Fruit fly (Drosophila melanogaster): ENCODE results near the gene CG33303.

Gene CG33303

DNA sequence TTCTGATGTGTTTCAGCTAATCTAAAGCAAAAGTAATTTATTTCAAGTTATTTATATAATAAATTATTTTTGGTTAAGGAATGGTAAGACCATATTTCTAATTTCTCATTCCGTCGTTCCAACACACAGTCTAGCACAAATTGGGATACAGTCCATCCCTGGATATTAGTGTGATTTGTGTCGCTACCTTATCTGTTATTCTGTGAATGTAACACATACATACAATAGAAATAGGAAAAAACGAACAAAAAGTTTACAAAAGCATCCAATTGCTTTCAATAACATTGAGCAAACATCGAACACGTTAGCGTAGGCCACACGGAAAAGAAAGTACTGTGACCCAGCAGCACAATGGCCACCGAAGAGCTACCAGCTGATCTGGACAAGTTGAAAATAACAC lies 9.0 kb downstream of the CG33303 start, which contains the start of gene CG5056 (continued):
- TF ChIP-seq zf30C (GFP tag; optimal IDR thresholded peaks at IDR 0.05) (no peak), CG17361 (GFP tag; IDR thresholded peaks at IDR 0.05) (peak; percentile 54; the same call in 2 of the 3 replicates), Doc2 (GFP tag; IDR thresholded peaks at IDR 0.05) (no peak), H15 (GFP tag; IDR thresholded peaks at IDR 0.05) (no peak), C15 (GFP tag; IDR thresholded peaks at IDR 0.05) (no peak), ham (GFP tag; IDR thresholded peaks at IDR 0.05) (no peak), CG10959 (GFP tag; IDR thresholded peaks at IDR 0.05) (no peak), Nf-YC (tag; optimal IDR thresholded peaks at IDR 0.05) (peak; percentile 53), Lhr (GFP tag; optimal IDR thresholded peaks at IDR 0.05) (peak; percentile 54), jigr1 (GFP tag; IDR thresholded peaks at IDR 0.05) (no peak; the same call in 2 of the 3 replicates), CG8089 (GFP tag; optimal IDR thresholded peaks at IDR 0.05) (no peak), so (GFP tag; IDR thresholded peaks at IDR 0.05) (no peak), CG4617 (GFP tag; optimal IDR thresholded peaks at IDR 0.05; ENCODE audit: borderline replicate concordance) (peak; percentile 94), pb (GFP tag; optimal IDR thresholded peaks at IDR 0.05) (no peak), NFAT (GFP tag; IDR thresholded peaks at IDR 0.05) (no peak), CG2712 (tag; optimal IDR thresholded peaks at IDR 0.05) (peak; percentile 63), CG15479 (GFP tag; optimal IDR thresholded peaks at IDR 0.05) (no peak), CG13296 (GFP tag; optimal IDR thresholded peaks at IDR 0.05) (no peak), CG10543 (GFP tag; optimal IDR thresholded peaks at IDR 0.05) (no peak), Dbx (GFP tag; IDR thresholded peaks at IDR 0.05) (no peak), jing (GFP tag; optimal IDR thresholded peaks at IDR 0.05) (no peak), CG43689 (GFP tag; IDR thresholded peaks at IDR 0.05) (no peak), CHES-1-like (GFP tag; optimal IDR thresholded peaks at IDR 0.05) (no peak), kah (GFP tag; optimal IDR thresholded peaks at IDR 0.05) (no peak), CG2120 (GFP tag; optimal IDR thresholded peaks at IDR 0.05) (no peak), fd102C (GFP tag; optimal IDR thresholded peaks at IDR 0.05) (no peak), pfk (GFP tag; optimal IDR thresholded peaks at IDR 0.05) (peak; percentile 95), Mad (GFP tag; optimal IDR thresholded peaks at IDR 0.05) (no peak), Dfd (GFP tag; optimal IDR thresholded peaks at IDR 0.05) (no peak), gt (GFP tag; IDR thresholded peaks at IDR 0.05) (no peak), CG10147 (GFP tag; optimal IDR thresholded peaks at IDR 0.05) (peak; percentile 48), Hr51 (GFP tag; optimal IDR thresholded peaks at IDR 0.05) (no peak), Hr78 (GFP tag; optimal IDR thresholded peaks at IDR 0.05) (no peak), Tbp (GFP tag; optimal IDR thresholded peaks at IDR 0.05) (no peak), CG1602 (GFP tag; optimal IDR thresholded peaks at IDR 0.05) (no peak), MTF-1 (GFP tag; optimal IDR thresholded peaks at IDR 0.05; ENCODE audit: borderline replicate concordance) (no peak), CG14667 (GFP tag; IDR thresholded peaks at IDR 0.05) (peak; percentile 30; the same call in 1 of the 2 replicates), CG3847 (GFP tag; IDR thresholded peaks at IDR 0.05) (no peak), CG11456 (GFP tag; IDR thresholded peaks at IDR 0.05) (no peak), CG12219 (GFP tag; optimal IDR thresholded peaks at IDR 0.05) (no peak), CG7357 (GFP tag; IDR thresholded peaks at IDR 0.05) (no peak), nom (GFP tag; optimal IDR thresholded peaks at IDR 0.05) (peak; percentile 44), br (optimal IDR thresholded peaks at IDR 0.05) (no peak), CG6854 (GFP tag; optimal IDR thresholded peaks at IDR 0.05) (no peak), hb (GFP tag; IDR thresholded peaks at IDR 0.05; ENCODE audit: partially characterized antibody) (no peak), HmgZ (tag; optimal IDR thresholded peaks at IDR 0.05) (peak; percentile 62), Sox100B (GFP tag; optimal IDR thresholded peaks at IDR 0.05) (no peak), Scr (GFP tag; IDR thresholded peaks at IDR 0.05; ENCODE audit: partially characterized antibody) (peak; percentile 26; the same call in 1 of the 2 replicates), CG4424 (GFP tag; optimal IDR thresholded peaks at IDR 0.05) (peak; percentile 3), CG17385 (GFP tag; optimal IDR thresholded peaks at IDR 0.05) (no peak), slbo (GFP tag; IDR thresholded peaks at IDR 0.05) (peak; percentile 43; the same call in 1 of the 2 replicates), E2f2 (GFP tag; IDR thresholded peaks at IDR 0.05) (no peak)

Measured in whole organism, embryonic.